Fruit fly (Drosophila melanogaster) whole organism, embryonic: ENCODE results near the gene eIF2alpha.

Experiments used
- CG11504 ChIP-seq: fragments of 200-800 bp; sonication (Bioruptor generic); optimal IDR thresholded peaks from 3 replicates; lab custom pipeline; 2019; ENCODE audit warnings: missing biosample characterization, mild to moderate bottlenecking, missing genetic modification characterization, moderate library complexity
- CG11723 ChIP-seq: fragments of 200-800 bp; sonication (Bioruptor generic); optimal IDR thresholded peaks from 2 replicates; lab custom pipeline; 2017; ENCODE audit warnings: missing biosample characterization, mild to moderate bottlenecking, missing genetic modification characterization
- Dll ChIP-seq: fragments of 200-800 bp; sonication (Bioruptor generic); IDR thresholded peaks from 4 replicates; pipeline ENCODE4 v1.3.6; 2022; ENCODE audit warnings: missing biosample characterization, missing genetic modification characterization; ENCODE audit not compliant: partially characterized antibody
- gcm ChIP-seq: fragments of 200-800 bp; sonication (Bioruptor generic); optimal IDR thresholded peaks from 2 replicates; lab custom pipeline; 2019; ENCODE audit warnings: missing biosample characterization, mild to moderate bottlenecking, missing genetic modification characterization, moderate library complexity
- grau ChIP-seq: fragments of 200-800 bp; optimal IDR thresholded peaks from 3 replicates; lab custom pipeline; 2019; ENCODE audit warnings: missing biosample characterization, mild to moderate bottlenecking, missing genetic modification characterization, moderate library complexity
- pan ChIP-seq, 4 experiments: fragments of >200 bp in 3 of 4; fragments of 200-800 bp in 1 of 4; sonication (Bioruptor generic) in 1 of 4; optimal IDR thresholded peaks in 3 of 4; IDR thresholded peaks in 1 of 4; 2 replicates each; pipeline versions ENCODE4 v1.3.6 to Lab custom; 2017 to 2022; ENCODE audit warnings: missing biosample characterization in 2 of 4, missing genetic modification characterization in 2 of 4, mixed read lengths in 1 of 4
- tap ChIP-seq: fragments of 200-800 bp; optimal IDR thresholded peaks from 3 replicates; lab custom pipeline; 2019; ENCODE audit warnings: missing biosample characterization, mild to moderate bottlenecking, missing genetic modification characterization, moderate library complexity

dm6 chrX:16448252-16449191 is 1.7 kb upstream of the eIF2alpha start, which contains the start of the genes CG34015 and eIF4H1:
- TF ChIP-seq Dll (peak; percentile 76), tap (tag; lab: Kevin White, UChicago) (no peak), pan (optimal IDR thresholded peaks at IDR 0.05; lab: Kevin White, UChicago) (no peak), pan (GFP tag; optimal IDR thresholded peaks at IDR 0.05 in 1 of 2, IDR thresholded peaks at IDR 0.05 in 1 of 2) (no peak), grau (no peak), CG11723 (GFP tag; lab: Kevin White, UChicago) (no peak), gcm (no peak), CG11504 (tag; lab: Kevin White, UChicago) (no peak)
